Worm (Caenorhabditis elegans) whole organism, L3 larva: ENCODE results near the gene C30F2.2.
"Not testable (repeated sequence)": the region's sequence is repeated elsewhere in the genome, so short reads cannot be mapped to it uniquely, and the experiment has no call there.

Experiments
- R02D3.7 ChIP-seq: fragments of 150-350 bp; optimal IDR thresholded peaks from 2 replicates; lab custom pipeline; 2014; ENCODE audit warnings: missing biosample characterization, missing genetic modification characterization
- ZK546.5 ChIP-seq: sonication (generic microtip); optimal IDR thresholded peaks from 2 replicates; lab custom pipeline; 2017; ENCODE audit warnings: missing biosample characterization, missing genetic modification characterization
- aly-2 ChIP-seq: fragments of 150-350 bp; optimal IDR thresholded peaks from 2 replicates; lab custom pipeline; 2014; ENCODE audit warnings: missing biosample characterization, missing genetic modification characterization
- ama-1 ChIP-seq: fragments of 150-350 bp; optimal IDR thresholded peaks from 2 replicates; lab custom pipeline; 2018
- ceh-16 ChIP-seq: sonication (generic microtip); optimal IDR thresholded peaks from 2 replicates; lab custom pipeline; 2017; ENCODE audit warnings: missing biosample characterization, missing genetic modification characterization
- ceh-82 ChIP-seq: fragments of 150-350 bp; optimal IDR thresholded peaks from 2 replicates; lab custom pipeline; 2014; ENCODE audit warnings: missing biosample characterization, missing genetic modification characterization
- ceh-9 ChIP-seq: sonication (generic microtip); optimal IDR thresholded peaks from 2 replicates; lab custom pipeline; 2018; ENCODE audit warnings: missing biosample characterization, missing genetic modification characterization
- daf-12 ChIP-seq: fragments of 150-350 bp; optimal IDR thresholded peaks from 2 replicates; lab custom pipeline; 2014; ENCODE audit warnings: missing biosample characterization, missing genetic modification reagents, missing genetic modification characterization
- egl-27 ChIP-seq: sonication (generic microtip); optimal IDR thresholded peaks from 4 replicates; lab custom pipeline; 2017; ENCODE audit warnings: missing biosample characterization, missing genetic modification reagents, missing genetic modification characterization
- egl-5 ChIP-seq: fragments of 150-350 bp; optimal IDR thresholded peaks from 2 replicates; lab custom pipeline; 2017; ENCODE audit warnings: missing biosample characterization, missing genetic modification reagents, missing genetic modification characterization, inconsistent platforms
- elt-1 ChIP-seq: fragments of 150-350 bp; optimal IDR thresholded peaks from 2 replicates; lab custom pipeline; 2014; ENCODE audit warnings: missing biosample characterization, missing genetic modification characterization
- elt-3 ChIP-seq, 3 experiments: fragments of 150-350 bp in 1 of 3; sonication (generic microtip) in 2 of 3; optimal IDR thresholded peaks; 2 replicates in 2 of 3; 4 replicates in 1 of 3; lab custom pipeline; 2014 to 2017; ENCODE audit warnings: missing biosample characterization in 3 of 3, missing genetic modification characterization in 3 of 3
- eor-1 ChIP-seq, 2 experiments: fragments of 150-350 bp; optimal IDR thresholded peaks; 2 replicates each; lab custom pipeline; 2014 to 2018; ENCODE audit warnings: missing biosample characterization in 2 of 2, missing genetic modification characterization in 2 of 2
- fkh-10 ChIP-seq: sonication (generic microtip); optimal IDR thresholded peaks from 2 replicates; lab custom pipeline; 2017; ENCODE audit warnings: missing biosample characterization, missing genetic modification reagents, missing genetic modification characterization
- fkh-2 ChIP-seq: fragments of 150-350 bp; optimal IDR thresholded peaks from 2 replicates; lab custom pipeline; 2014; ENCODE audit warnings: missing biosample characterization, missing genetic modification reagents, missing genetic modification characterization
- fos-1 ChIP-seq: fragments of 150-350 bp; optimal IDR thresholded peaks from 2 replicates; lab custom pipeline; 2014; ENCODE audit warnings: missing biosample characterization, missing genetic modification characterization
- hmg-11 ChIP-seq: sonication (generic microtip); optimal IDR thresholded peaks from 2 replicates; lab custom pipeline; 2016; ENCODE audit warnings: missing genetic modification characterization, missing compliant biosample characterization
- jun-1 ChIP-seq: fragments of 150-350 bp; optimal IDR thresholded peaks from 2 replicates; lab custom pipeline; 2014; ENCODE audit warnings: missing biosample characterization, missing genetic modification reagents, missing genetic modification characterization
- lin-15B ChIP-seq: fragments of 150-350 bp; optimal IDR thresholded peaks from 2 replicates; lab custom pipeline; 2014; ENCODE audit warnings: missing biosample characterization, missing genetic modification characterization
- lin-39 ChIP-seq: fragments of 150-350 bp; optimal IDR thresholded peaks from 2 replicates; lab custom pipeline; 2018; ENCODE audit warnings: missing biosample characterization, missing genetic modification reagents, missing genetic modification characterization
- lsy-12 ChIP-seq: sonication (generic microtip); optimal IDR thresholded peaks from 2 replicates; lab custom pipeline; 2016; ENCODE audit warnings: mild to moderate bottlenecking, missing genetic modification characterization, missing compliant biosample characterization
- mdl-1 ChIP-seq: fragments of 150-350 bp; optimal IDR thresholded peaks from 2 replicates; lab custom pipeline; 2014; ENCODE audit warnings: missing biosample characterization, missing genetic modification characterization
- mml-1 ChIP-seq: fragments of 150-350 bp; sonication (generic microtip); optimal IDR thresholded peaks from 3 replicates; lab custom pipeline; 2014; ENCODE audit warnings: missing biosample characterization, missing genetic modification characterization
- nhr-11 ChIP-seq: fragments of 150-350 bp; optimal IDR thresholded peaks from 2 replicates; lab custom pipeline; 2014; ENCODE audit warnings: missing biosample characterization, missing genetic modification characterization
- nhr-12 ChIP-seq: fragments of 150-350 bp; optimal IDR thresholded peaks from 2 replicates; lab custom pipeline; 2014; ENCODE audit warnings: missing biosample characterization, missing genetic modification characterization
- nhr-23 ChIP-seq: fragments of 150-350 bp; optimal IDR thresholded peaks from 2 replicates; lab custom pipeline; 2014; ENCODE audit warnings: missing biosample characterization, missing genetic modification reagents, missing genetic modification characterization
- nhr-237 ChIP-seq: fragments of 150-350 bp; optimal IDR thresholded peaks from 2 replicates; lab custom pipeline; 2014; ENCODE audit warnings: missing biosample characterization, missing genetic modification characterization
- nhr-25 ChIP-seq: sonication (generic microtip); optimal IDR thresholded peaks from 2 replicates; lab custom pipeline; 2017; ENCODE audit warnings: missing biosample characterization, missing genetic modification characterization
- nhr-28 ChIP-seq: fragments of 150-350 bp; optimal IDR thresholded peaks from 2 replicates; lab custom pipeline; 2014; ENCODE audit warnings: missing biosample characterization, missing genetic modification characterization
- nhr-43 ChIP-seq: sonication (generic microtip); optimal IDR thresholded peaks from 2 replicates; lab custom pipeline; 2016; ENCODE audit warnings: mild to moderate bottlenecking, missing genetic modification characterization, missing compliant biosample characterization; ENCODE audit not compliant: poor library complexity, severe bottlenecking
- nhr-67 ChIP-seq: fragments of 150-350 bp; optimal IDR thresholded peaks from 2 replicates; lab custom pipeline; 2014; ENCODE audit warnings: missing biosample characterization, missing genetic modification characterization
- nhr-76 ChIP-seq: fragments of 150-350 bp; sonication (generic microtip); optimal IDR thresholded peaks from 5 replicates; lab custom pipeline; 2014; ENCODE audit warnings: missing biosample characterization, missing genetic modification characterization
- nhr-77 ChIP-seq: fragments of 150-350 bp; optimal IDR thresholded peaks from 2 replicates; lab custom pipeline; 2014; ENCODE audit warnings: missing biosample characterization, missing genetic modification characterization
- pha-4 ChIP-seq: fragments of 150-350 bp; optimal IDR thresholded peaks from 2 replicates; lab custom pipeline; 2014; ENCODE audit warnings: missing biosample characterization, missing genetic modification reagents, missing genetic modification characterization
- pqm-1 ChIP-seq: fragments of 150-350 bp; optimal IDR thresholded peaks from 2 replicates; lab custom pipeline; 2017; ENCODE audit warnings: missing biosample characterization, missing genetic modification characterization, inconsistent platforms
- skn-1 ChIP-seq: fragments of 150-350 bp; optimal IDR thresholded peaks from 2 replicates; lab custom pipeline; 2014; ENCODE audit warnings: missing biosample characterization, missing genetic modification characterization
- snpc-4 ChIP-seq: fragments of 150-350 bp; optimal IDR thresholded peaks from 2 replicates; lab custom pipeline; 2014; ENCODE audit warnings: missing biosample characterization, missing genetic modification characterization
- tbx-2 ChIP-seq: sonication (generic microtip); optimal IDR thresholded peaks from 2 replicates; lab custom pipeline; 2016; ENCODE audit warnings: mild to moderate bottlenecking, missing genetic modification characterization, missing compliant biosample characterization
- unc-39 ChIP-seq: sonication (generic microtip); optimal IDR thresholded peaks from 4 replicates; lab custom pipeline; 2017; ENCODE audit warnings: missing biosample characterization, missing genetic modification characterization
- unc-62 ChIP-seq: fragments of 150-350 bp; sonication (generic microtip); optimal IDR thresholded peaks from 4 replicates; lab custom pipeline; 2014; ENCODE audit warnings: missing biosample characterization, missing genetic modification reagents, missing genetic modification characterization
- zag-1 ChIP-seq: fragments of 150-350 bp; optimal IDR thresholded peaks from 2 replicates; lab custom pipeline; 2014; ENCODE audit warnings: missing biosample characterization, missing genetic modification characterization
- ztf-11 ChIP-seq: fragments of 150-350 bp; optimal IDR thresholded peaks from 2 replicates; lab custom pipeline; 2014; ENCODE audit warnings: missing biosample characterization, missing genetic modification characterization
- ztf-4 ChIP-seq: fragments of 150-350 bp; optimal IDR thresholded peaks from 2 replicates; lab custom pipeline; 2014; ENCODE audit warnings: missing biosample characterization, missing genetic modification characterization

The C30F2.2 gene

ce11 chrX:16067984-16068383, 17.0 kb downstream of the C30F2.2 start:
- TF ChIP-seq pqm-1 (tag; lab: Kevin White, UChicago) (no peak), nhr-25 (tag; lab: Kevin White, UChicago) (no peak), nhr-12 (tag; lab: Kevin White, UChicago) (no peak), tbx-2 (no peak), fkh-2 (tag; lab: Kevin White, UChicago) (no peak), nhr-28 (tag; lab: Kevin White, UChicago) (no peak), nhr-43 (tag; lab: Kevin White, UChicago) (no peak), ceh-82 (tag; lab: Kevin White, UChicago) (no peak), snpc-4 (tag; lab: Kevin White, UChicago) (no peak), mml-1 (tag; lab: Kevin White, UChicago) (no peak), fkh-10 (no peak), lin-39 (tag; lab: Kevin White, UChicago) (no peak), ama-1 (lab: Kevin White, UChicago) (no peak), elt-3 (tag; optimal IDR thresholded peaks at IDR 0.05; lab: Kevin White, UChicago) (no peak), egl-5 (tag; lab: Kevin White, UChicago) (no peak), skn-1 (tag; lab: Kevin White, UChicago) (no peak)
- TF ChIP-seq, all 47 proteins: peak for 0

ce11 chrX:16062385-16062784, 22.6 kb downstream of the C30F2.2 start, which contains the start of gene T27A8.3:
T27A8.3 (plus strand) TSS chrX:16062685.
- TF ChIP-seq lin-15B, ceh-9, skn-1 (tag; lab: Kevin White, UChicago): not testable (repeated sequence)

ce11 chrX:16058845-16059244, 26.2 kb downstream of the C30F2.2 start, which contains the start of gene T27A8.2:
T27A8.2 (minus strand) TSS chrX:16058945.
- TF ChIP-seq daf-12 (tag; lab: Kevin White, UChicago): no peak
- TF ChIP-seq mml-1 (tag; lab: Kevin White, UChicago): no peak
- no peak for TF ChIP-seq mdl-1 (tag; lab: Kevin White, UChicago)
- TF ChIP-seq fos-1: no peak
- TF ChIP-seq tbx-2: no peak
- no peak for TF ChIP-seq pha-4 (tag; lab: Kevin White, UChicago)
- no peak for TF ChIP-seq aly-2 (tag; lab: Kevin White, UChicago)
- TF ChIP-seq nhr-77 (tag; lab: Kevin White, UChicago): no peak
- no peak for TF ChIP-seq nhr-12 (tag; lab: Kevin White, UChicago)
- TF ChIP-seq ZK546.5: no peak
- TF ChIP-seq fkh-10: no peak
- no peak for TF ChIP-seq eor-1 (tag; optimal IDR thresholded peaks at IDR 0.05; lab: Kevin White, UChicago)
- TF ChIP-seq egl-5 (tag; lab: Kevin White, UChicago): no peak
- TF ChIP-seq skn-1 (tag; lab: Kevin White, UChicago): no peak
- no peak for TF ChIP-seq hmg-11 (tag; lab: Kevin White, UChicago)
- TF ChIP-seq fkh-2 (tag; lab: Kevin White, UChicago): no peak
- TF ChIP-seq unc-39: no peak
- no peak for TF ChIP-seq ztf-4

ce11 chrX:16056404-16056803, 28.6 kb downstream of the C30F2.2 start:
- TF ChIP-seq nhr-25 (tag; lab: Kevin White, UChicago) (peak; percentile 95), ama-1 (lab: Kevin White, UChicago) (peak; percentile 2), lin-15B (tag; lab: Kevin White, UChicago) (peak; percentile 31), hmg-11 (tag; lab: Kevin White, UChicago) (peak; percentile 94), daf-12 (tag; lab: Kevin White, UChicago) (peak; percentile 90), nhr-11 (tag; lab: Kevin White, UChicago) (peak; percentile 95), elt-1 (tag; lab: Kevin White, UChicago) (peak; percentile 14), nhr-237 (tag; lab: Kevin White, UChicago) (peak; percentile 85), mdl-1 (tag; lab: Kevin White, UChicago) (peak; percentile 82), R02D3.7 (tag; lab: Kevin White, UChicago) (peak; percentile 93), egl-27 (tag; lab: Kevin White, UChicago) (peak; percentile 94), tbx-2 (peak; percentile 98), mml-1 (tag; lab: Kevin White, UChicago) (no peak), zag-1 (tag; lab: Kevin White, UChicago) (peak; percentile 92), ceh-16 (tag; lab: Kevin White, UChicago) (peak; percentile 75), nhr-28 (tag; lab: Kevin White, UChicago) (peak; percentile 89), ceh-82 (tag; lab: Kevin White, UChicago) (peak; percentile 98), aly-2 (tag; lab: Kevin White, UChicago) (peak; percentile 92), jun-1 (tag; lab: Kevin White, UChicago) (peak; percentile 100), fkh-10 (peak; percentile 98), ceh-9 (tag; lab: Kevin White, UChicago) (no peak), lsy-12 (tag; lab: Kevin White, UChicago) (peak; percentile 92), nhr-43 (tag; lab: Kevin White, UChicago) (peak; percentile 99), ztf-11 (peak; percentile 50), egl-5 (tag; lab: Kevin White, UChicago) (peak; percentile 97), unc-39 (no peak), ZK546.5 (peak; percentile 63), elt-3 (tag; optimal IDR thresholded peaks at IDR 0.05; lab: Kevin White, UChicago) (peak in 2 of 3 experiments; percentile 54 to 97), nhr-67 (peak; percentile 74), pqm-1 (tag; lab: Kevin White, UChicago) (peak; percentile 83), ztf-4 (peak; percentile 88), pha-4 (tag; lab: Kevin White, UChicago) (peak; percentile 98), nhr-76 (tag; lab: Kevin White, UChicago) (peak; percentile 82), nhr-23 (tag; lab: Kevin White, UChicago) (peak; percentile 98), eor-1 (tag; optimal IDR thresholded peaks at IDR 0.05; lab: Kevin White, UChicago) (peak in 1 of 2 experiments; percentile 85), fos-1 (peak; percentile 91), unc-62 (GFP tag; lab: Kevin White, UChicago) (peak; percentile 87)
